Fruit fly (Drosophila melanogaster) whole organism, prepupa: ENCODE measurements around the gene CG18787.
A peak's percentile ranks its signal among the peaks of the same experiment; 100 is the strongest.

Experiments
- Blimp-1 ChIP-seq: fragments of 200-800 bp; sonication (Bioruptor generic); optimal IDR thresholded peaks from 3 replicates; lab custom pipeline; 2017; ENCODE audit warnings: missing biosample characterization, missing genetic modification characterization, mild to moderate bottlenecking, moderate library complexity, missing genetic modification reagents
- CG10631 ChIP-seq: fragments of 200-800 bp; sonication (Bioruptor generic); optimal IDR thresholded peaks from 2 replicates; lab custom pipeline; 2016; ENCODE audit warnings: missing biosample characterization, missing genetic modification characterization
- CG11762 ChIP-seq: fragments of 200-800 bp; sonication (Bioruptor generic); optimal IDR thresholded peaks from 3 replicates; lab custom pipeline; 2016; ENCODE audit warnings: missing biosample characterization, missing genetic modification characterization; ENCODE audit not compliant: insufficient read depth
- CG11902 ChIP-seq: fragments of 200-800 bp; sonication (Bioruptor generic); optimal IDR thresholded peaks from 3 replicates; lab custom pipeline; 2016; ENCODE audit warnings: missing biosample characterization, missing genetic modification characterization
- CG1621 ChIP-seq: fragments of 200-800 bp; sonication (Bioruptor generic); optimal IDR thresholded peaks from 3 replicates; lab custom pipeline; 2018; ENCODE audit warnings: missing biosample characterization, mild to moderate bottlenecking, missing genetic modification characterization
- CG16779 ChIP-seq: fragments of 200-800 bp; sonication (Bioruptor generic); optimal IDR thresholded peaks from 3 replicates; lab custom pipeline; 2017; ENCODE audit warnings: missing biosample characterization, mild to moderate bottlenecking, missing genetic modification characterization
- CG3032 ChIP-seq: fragments of 200-800 bp; optimal IDR thresholded peaks from 2 replicates; lab custom pipeline; 2019; ENCODE audit warnings: missing biosample characterization, mild to moderate bottlenecking, missing genetic modification characterization, moderate library complexity
- CG31627 ChIP-seq: fragments of 200-800 bp; sonication (Bioruptor generic); optimal IDR thresholded peaks from 3 replicates; lab custom pipeline; 2016; ENCODE audit warnings: missing biosample characterization, missing genetic modification characterization
- CG32006 ChIP-seq: fragments of 200-800 bp; sonication (Bioruptor generic); optimal IDR thresholded peaks from 3 replicates; lab custom pipeline; 2017; ENCODE audit warnings: missing biosample characterization, mild to moderate bottlenecking, missing genetic modification characterization
- CG34406 ChIP-seq: fragments of 200-800 bp; sonication (Bioruptor generic); optimal IDR thresholded peaks from 3 replicates; lab custom pipeline; 2016; ENCODE audit warnings: missing biosample characterization, missing genetic modification characterization
- CG4318 ChIP-seq: fragments of 200-800 bp; sonication (Bioruptor generic); optimal IDR thresholded peaks from 3 replicates; lab custom pipeline; 2017; ENCODE audit warnings: missing biosample characterization, mild to moderate bottlenecking, missing genetic modification characterization
- CG6276 ChIP-seq: fragments of 200-800 bp; sonication (Bioruptor generic); optimal IDR thresholded peaks from 2 replicates; lab custom pipeline; 2017; ENCODE audit warnings: missing biosample characterization, mild to moderate bottlenecking, missing genetic modification characterization
- CG6792 ChIP-seq: fragments of 200-800 bp; sonication (Bioruptor generic); optimal IDR thresholded peaks from 3 replicates; lab custom pipeline; 2016; ENCODE audit warnings: missing biosample characterization, missing genetic modification characterization
- CG6808 ChIP-seq: fragments of 200-800 bp; sonication (Bioruptor generic); optimal IDR thresholded peaks from 3 replicates; lab custom pipeline; 2017; ENCODE audit warnings: missing biosample characterization, missing genetic modification characterization, mild to moderate bottlenecking, moderate library complexity, missing genetic modification reagents
- CG6854 ChIP-seq: fragments of 200-800 bp; sonication (Bioruptor generic); optimal IDR thresholded peaks from 2 replicates; lab custom pipeline; 2017; ENCODE audit warnings: missing biosample characterization, mild to moderate bottlenecking, missing genetic modification characterization
- CG7368 ChIP-seq: fragments of 200-800 bp; sonication (Bioruptor generic); optimal IDR thresholded peaks from 3 replicates; lab custom pipeline; 2016; ENCODE audit warnings: missing biosample characterization, missing genetic modification characterization
- CG8119 ChIP-seq: fragments of 200-800 bp; sonication (Bioruptor generic); IDR thresholded peaks from 3 replicates; pipeline ENCODE4 v1.3.6; 2022; ENCODE audit warnings: missing biosample characterization, missing genetic modification characterization
- CG8319 ChIP-seq: fragments of 200-800 bp; sonication (Bioruptor generic); optimal IDR thresholded peaks from 3 replicates; lab custom pipeline; 2016; ENCODE audit warnings: missing biosample characterization, missing genetic modification characterization
- CG8632 ChIP-seq: fragments of 200-800 bp; sonication (Bioruptor generic); optimal IDR thresholded peaks from 3 replicates; lab custom pipeline; 2016; ENCODE audit warnings: missing biosample characterization, missing genetic modification characterization
- CG9139 ChIP-seq: fragments of 200-800 bp; sonication (Bioruptor generic); optimal IDR thresholded peaks from 3 replicates; lab custom pipeline; 2017; ENCODE audit warnings: missing biosample characterization, mild to moderate bottlenecking, missing genetic modification characterization
- Eip75B ChIP-seq: fragments of 200-800 bp; sonication (Bioruptor generic); optimal IDR thresholded peaks from 3 replicates; lab custom pipeline; 2016; ENCODE audit warnings: missing biosample characterization, missing genetic modification characterization
- Eip78C ChIP-seq: fragments of 200-800 bp; sonication (Bioruptor generic); peaks from one replicate; lab custom pipeline; 2016; ENCODE audit warnings: missing biosample characterization, missing genetic modification characterization
- Eip93F ChIP-seq: fragments of 200-800 bp; sonication (Bioruptor generic); optimal IDR thresholded peaks from 2 replicates; lab custom pipeline; 2016; ENCODE audit warnings: missing biosample characterization, mild to moderate bottlenecking, missing genetic modification characterization
- Ets21C ChIP-seq: fragments of 200-800 bp; sonication (Bioruptor generic); optimal IDR thresholded peaks from 3 replicates; lab custom pipeline; 2016; ENCODE audit warnings: missing biosample characterization, missing genetic modification characterization
- Gug ChIP-seq: fragments of 200-800 bp; sonication (Bioruptor generic); IDR thresholded peaks from 2 replicates; pipeline ENCODE4 v1.3.6; 2022; ENCODE audit warnings: missing biosample characterization, missing genetic modification characterization
- Hr38 ChIP-seq: sonication (Bioruptor generic); optimal IDR thresholded peaks from 2 replicates; lab custom pipeline; 2016; ENCODE audit warnings: missing biosample characterization, missing genetic modification characterization
- Hr39 ChIP-seq: fragments of 200-800 bp; sonication (Bioruptor generic); optimal IDR thresholded peaks from 2 replicates; lab custom pipeline; 2016; ENCODE audit warnings: missing biosample characterization, missing genetic modification characterization
- Hr4 ChIP-seq: fragments of 200-800 bp; sonication (Bioruptor generic); optimal IDR thresholded peaks from 3 replicates; lab custom pipeline; 2016; ENCODE audit warnings: missing biosample characterization, missing genetic modification characterization
- Lpt ChIP-seq: fragments of 200-800 bp; sonication (Bioruptor generic); optimal IDR thresholded peaks from 3 replicates; lab custom pipeline; 2016; ENCODE audit warnings: missing biosample characterization, missing genetic modification characterization
- Met ChIP-seq: fragments of 200-800 bp; sonication (Bioruptor generic); optimal IDR thresholded peaks from 3 replicates; lab custom pipeline; 2016; ENCODE audit warnings: missing biosample characterization, missing genetic modification characterization
- OdsH ChIP-seq: fragments of 200-800 bp; sonication (Bioruptor generic); optimal IDR thresholded peaks from 3 replicates; lab custom pipeline; 2016; ENCODE audit warnings: missing biosample characterization, missing genetic modification characterization
- Smox ChIP-seq: fragments of 200-800 bp; sonication (Bioruptor generic); optimal IDR thresholded peaks from 3 replicates; lab custom pipeline; 2016; ENCODE audit warnings: missing biosample characterization, missing genetic modification characterization
- Sox14 ChIP-seq: fragments of 200-800 bp; sonication (Bioruptor generic); optimal IDR thresholded peaks from 3 replicates; lab custom pipeline; 2016; ENCODE audit warnings: missing biosample characterization, missing genetic modification characterization
- Sox15 ChIP-seq: fragments of 200-800 bp; sonication (Bioruptor generic); optimal IDR thresholded peaks from 3 replicates; lab custom pipeline; 2016; ENCODE audit warnings: missing biosample characterization, missing genetic modification characterization
- achi ChIP-seq: fragments of 200-800 bp; sonication (Bioruptor generic); optimal IDR thresholded peaks from 3 replicates; lab custom pipeline; 2016; ENCODE audit warnings: missing biosample characterization, missing genetic modification characterization
- cyc ChIP-seq: fragments of 200-800 bp; sonication (Bioruptor generic); optimal IDR thresholded peaks from 3 replicates; lab custom pipeline; 2016; ENCODE audit warnings: missing biosample characterization, missing genetic modification characterization
- dac ChIP-seq: fragments of 200-800 bp; sonication (Bioruptor generic); optimal IDR thresholded peaks from 2 replicates; lab custom pipeline; 2017; ENCODE audit warnings: missing biosample characterization, mild to moderate bottlenecking, missing genetic modification characterization
- dsx ChIP-seq: fragments of 200-800 bp; optimal IDR thresholded peaks from 3 replicates; lab custom pipeline; 2019; ENCODE audit warnings: missing biosample characterization, mild to moderate bottlenecking, missing genetic modification characterization, moderate library complexity; ENCODE audit not compliant: poor library complexity, severe bottlenecking
- eg ChIP-seq: fragments of 200-800 bp; sonication (Bioruptor generic); IDR thresholded peaks from 3 replicates; pipeline ENCODE4 v1.3.6; 2022; ENCODE audit warnings: missing biosample characterization, missing genetic modification characterization
- esn ChIP-seq: fragments of 200-800 bp; sonication (Bioruptor generic); optimal IDR thresholded peaks from 2 replicates; lab custom pipeline; 2016; ENCODE audit warnings: missing biosample characterization, mild to moderate bottlenecking, missing genetic modification characterization, moderate library complexity
- fd59A ChIP-seq: fragments of 200-800 bp; sonication (Bioruptor generic); optimal IDR thresholded peaks from 2 replicates; lab custom pipeline; 2017; ENCODE audit warnings: missing biosample characterization, mild to moderate bottlenecking, missing genetic modification characterization, missing genetic modification reagents
- fd85E ChIP-seq: fragments of 200-800 bp; sonication (Bioruptor generic); optimal IDR thresholded peaks from 3 replicates; lab custom pipeline; 2016; ENCODE audit warnings: missing biosample characterization, missing genetic modification characterization
- fkh ChIP-seq: fragments of 200-800 bp; sonication (Bioruptor generic); optimal IDR thresholded peaks from 3 replicates; lab custom pipeline; 2017; ENCODE audit warnings: missing biosample characterization, mild to moderate bottlenecking, missing genetic modification characterization, moderate library complexity
- lz ChIP-seq: fragments of 200-800 bp; sonication (Bioruptor generic); optimal IDR thresholded peaks from 3 replicates; lab custom pipeline; 2016; ENCODE audit warnings: missing biosample characterization, missing genetic modification characterization
- net ChIP-seq: fragments of 200-800 bp; sonication (Bioruptor generic); optimal IDR thresholded peaks from 3 replicates; lab custom pipeline; 2016; ENCODE audit warnings: missing biosample characterization, missing genetic modification characterization
- pdm3 ChIP-seq: fragments of 200-800 bp; sonication (Bioruptor generic); optimal IDR thresholded peaks from 3 replicates; lab custom pipeline; 2016; ENCODE audit warnings: missing biosample characterization, missing genetic modification characterization
- salr ChIP-seq, 2 experiments: fragments of 200-800 bp; sonication (Bioruptor generic); optimal IDR thresholded peaks; 3 replicates each; lab custom pipeline; 2016 to 2018; ENCODE audit warnings: missing biosample characterization in 2 of 2, missing genetic modification characterization in 2 of 2, mild to moderate bottlenecking in 1 of 2
- ss ChIP-seq, 2 experiments: fragments of 200-800 bp; sonication (Bioruptor generic); optimal IDR thresholded peaks; 2 replicates in 1 of 2; 3 replicates in 1 of 2; lab custom pipeline; 2017 to 2018; ENCODE audit warnings: mild to moderate bottlenecking in 2 of 2, missing biosample characterization in 2 of 2, missing genetic modification characterization in 2 of 2, moderate library complexity in 1 of 2
- svp ChIP-seq: fragments of 200-800 bp; sonication (Bioruptor generic); peaks from one replicate; lab custom pipeline; 2016; ENCODE audit warnings: missing biosample characterization, missing genetic modification characterization
- topi ChIP-seq: fragments of 200-800 bp; sonication (Bioruptor generic); optimal IDR thresholded peaks from 3 replicates; lab custom pipeline; 2016; ENCODE audit warnings: missing biosample characterization, missing genetic modification characterization
- vri ChIP-seq: fragments of 200-800 bp; sonication (Bioruptor generic); optimal IDR thresholded peaks from 3 replicates; lab custom pipeline; 2016; ENCODE audit warnings: missing biosample characterization, mild to moderate bottlenecking, missing genetic modification characterization

CG18787 gene

DNA sequence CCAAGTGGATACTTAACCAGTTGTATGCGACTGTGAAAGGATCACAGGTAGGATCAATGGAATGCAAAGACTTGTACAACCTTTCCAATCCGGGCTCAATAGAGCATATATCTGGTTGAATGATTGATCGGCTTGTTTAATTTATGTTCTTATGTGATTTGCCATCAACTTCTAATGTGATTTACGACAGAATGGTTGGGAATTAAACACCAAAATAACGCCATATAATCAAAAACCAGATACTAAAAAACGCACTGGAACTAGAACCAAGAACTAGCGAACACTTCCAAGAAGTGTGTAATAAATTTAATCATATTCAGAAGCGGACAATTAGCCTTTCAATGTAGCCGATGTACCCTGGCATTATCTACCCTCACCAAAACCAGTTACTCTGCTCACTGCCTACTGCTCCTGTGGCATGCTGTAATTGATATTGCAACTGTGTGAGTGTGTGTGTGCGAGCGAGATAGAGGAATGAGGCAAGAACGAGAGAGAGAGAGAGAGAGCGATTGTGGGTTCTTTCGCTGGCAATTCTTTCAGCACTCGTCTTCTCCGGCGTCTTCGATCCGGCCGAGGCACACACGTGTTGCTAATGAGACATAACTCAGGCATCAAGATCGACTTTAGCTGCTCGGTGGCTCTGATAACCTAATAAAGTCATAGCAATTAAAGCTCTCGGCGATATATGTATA, 30.4 kb downstream of the CG18787 start:
- TF ChIP-seq achi (GFP tag; lab: Kevin White, UChicago): peak; percentile 26
- TF ChIP-seq CG31627 (GFP tag; lab: Kevin White, UChicago): peak; percentile 59
- TF ChIP-seq pdm3 (GFP tag; lab: Kevin White, UChicago): peak; percentile 70
- TF ChIP-seq OdsH (GFP tag; lab: Kevin White, UChicago): peak; percentile 35
- no peak for TF ChIP-seq CG9139 (GFP tag; lab: Kevin White, UChicago)
- TF ChIP-seq Lpt: peak; percentile 45
- peak; percentile 43 for TF ChIP-seq CG6276 (GFP tag; lab: Kevin White, UChicago)
- peak; percentile 60 for TF ChIP-seq CG6808 (GFP tag; lab: Kevin White, UChicago)
- TF ChIP-seq CG8319: no peak
- TF ChIP-seq CG11762 (GFP tag; lab: Kevin White, UChicago): peak; percentile 47
- TF ChIP-seq salr (GFP tag; optimal IDR thresholded peaks at IDR 0.05; lab: Kevin White, UChicago): peak in 1 of 2 experiments; percentile 73
- TF ChIP-seq CG16779 (tag; lab: Kevin White, UChicago): no peak
- peak; percentile 59 for TF ChIP-seq Hr39
- TF ChIP-seq Hr4 (GFP tag; lab: Kevin White, UChicago): peak; percentile 47
- TF ChIP-seq dsx (GFP tag; lab: Kevin White, UChicago): no peak
- no peak for TF ChIP-seq fkh
- peak; percentile 47 for TF ChIP-seq CG3032 (tag; lab: Kevin White, UChicago)
- no peak for TF ChIP-seq fd85E (GFP tag; lab: Kevin White, UChicago)
- TF ChIP-seq esn (GFP tag; lab: Kevin White, UChicago): peak; percentile 74
- TF ChIP-seq lz (GFP tag; lab: Kevin White, UChicago): peak; percentile 66
- TF ChIP-seq CG1621 (tag; lab: Kevin White, UChicago): no peak
- no peak for TF ChIP-seq Gug (GFP tag; lab: Robert Waterston, UW)
- peak; percentile 91 for TF ChIP-seq Eip78C
- no peak for TF ChIP-seq Eip93F (GFP tag; lab: Kevin White, UChicago)
- peak; percentile 47 for TF ChIP-seq CG34406 (GFP tag; lab: Kevin White, UChicago)
- TF ChIP-seq topi (GFP tag; lab: Kevin White, UChicago): peak; percentile 70
- no peak for TF ChIP-seq vri (GFP tag; lab: Kevin White, UChicago)
- peak; percentile 52 for TF ChIP-seq Sox14 (GFP tag; lab: Kevin White, UChicago)
- peak; percentile 50 for TF ChIP-seq CG11902 (GFP tag; lab: Kevin White, UChicago)
- peak; percentile 63 for TF ChIP-seq CG10631 (GFP tag; lab: Kevin White, UChicago)
- peak; percentile 31 for TF ChIP-seq CG8632
- peak; percentile 12 for TF ChIP-seq Blimp-1 (GFP tag; lab: Kevin White, UChicago)
- peak; percentile 69 for TF ChIP-seq CG32006 (GFP tag; lab: Kevin White, UChicago)
- TF ChIP-seq eg: no peak
- TF ChIP-seq CG7368: peak; percentile 32
- TF ChIP-seq dac (GFP tag; lab: Kevin White, UChicago): peak; percentile 29
- no peak for TF ChIP-seq Hr38 (GFP tag; lab: Kevin White, UChicago)
- peak; percentile 24 to 46 for TF ChIP-seq ss (GFP tag; optimal IDR thresholded peaks at IDR 0.05; lab: Kevin White, UChicago)
- peak; percentile 60 for TF ChIP-seq Met (GFP tag; lab: Kevin White, UChicago)
- TF ChIP-seq Eip75B (GFP tag; lab: Kevin White, UChicago): peak; percentile 45
- TF ChIP-seq net: peak; percentile 2
- TF ChIP-seq fd59A (GFP tag; lab: Kevin White, UChicago): peak; percentile 45
- TF ChIP-seq svp (GFP tag; lab: Kevin White, UChicago): peak; percentile 87
- TF ChIP-seq Ets21C: peak; percentile 36
- peak; percentile 42 for TF ChIP-seq CG4318 (GFP tag; lab: Kevin White, UChicago)
- TF ChIP-seq CG8119 (GFP tag; lab: Robert Waterston, UW): peak; percentile 56
- TF ChIP-seq Sox15: peak; percentile 45
- no peak for TF ChIP-seq CG6854
- peak; percentile 52 for TF ChIP-seq Smox (GFP tag; lab: Kevin White, UChicago)
- TF ChIP-seq cyc (GFP tag; lab: Kevin White, UChicago): peak; percentile 58
- peak; percentile 51 for TF ChIP-seq CG6792 (GFP tag; lab: Kevin White, UChicago)
